Fruit fly (Drosophila melanogaster): ENCODE results near the gene acs.

- no peak for TF ChIP-seq Dll (optimal IDR thresholded peaks at IDR 0.05)
- no peak for TF ChIP-seq psq (optimal IDR thresholded peaks at IDR 0.05)
- TF ChIP-seq pan (optimal IDR thresholded peaks at IDR 0.05), result no peak
Observed at dm6 chr3L:1962964-1963363, 8.5 kb upstream of the acs start, which contains the start of gene SCOT.

Data from whole organism.